Worm (Caenorhabditis elegans) whole organism, late embryonic: ENCODE data around the gene F58E6.5.

Experiments
- ahr-1 ChIP-seq: sonication (generic microtip); optimal IDR thresholded peaks from 2 replicates; lab custom pipeline; 2016; ENCODE audit warnings: missing genetic modification characterization, missing compliant biosample characterization
- hlh-30 ChIP-seq: sonication (generic microtip); optimal IDR thresholded peaks from 2 replicates; lab custom pipeline; 2017; ENCODE audit warnings: antibody characterized with exemption, missing genetic modification characterization, missing compliant biosample characterization; ENCODE audit not compliant: insufficient read depth
- nhr-11 ChIP-seq: fragments of 150-350 bp; optimal IDR thresholded peaks from 2 replicates; lab custom pipeline; 2014; ENCODE audit warnings: missing biosample characterization, missing genetic modification characterization
- npax-4 ChIP-seq: sonication (generic microtip); optimal IDR thresholded peaks from 2 replicates; lab custom pipeline; 2016; ENCODE audit warnings: missing genetic modification characterization, missing compliant biosample characterization
- unc-86 ChIP-seq: sonication (generic microtip); optimal IDR thresholded peaks from 2 replicates; lab custom pipeline; 2016; ENCODE audit warnings: missing genetic modification characterization, missing compliant biosample characterization

ce11 chrV:9752918-9753317, 1.4 kb downstream of the F58E6.5 start, which contains the start of gene F58E6.6:
- TF ChIP-seq ahr-1 (no peak), npax-4 (no peak), hlh-30 (no peak), nhr-11 (no peak), unc-86 (tag; lab: Kevin White, UChicago) (no peak)
